Fruit fly (Drosophila melanogaster): ENCODE results near the gene MKP-4.
A peak's percentile ranks its signal among the peaks of the same experiment; 100 is the strongest.

The MKP-4 gene

dm6 chrX:19578908-19579647, 43.8 kb upstream of the MKP-4 start (continued):
- TF ChIP-seq zf30C (GFP tag; optimal IDR thresholded peaks at IDR 0.05): no peak
- no peak for TF ChIP-seq run (tag; optimal IDR thresholded peaks at IDR 0.05)
- no peak for TF ChIP-seq tap (tag; optimal IDR thresholded peaks at IDR 0.05)
- TF ChIP-seq Vsx1 (GFP tag; optimal IDR thresholded peaks at IDR 0.05): no peak
- 0 out of 2 replicates have a peak, but pooled peaks have one; percentile 21 for TF ChIP-seq CG32767 (GFP tag; IDR thresholded peaks at IDR 0.05)
- TF ChIP-seq pfk (GFP tag; optimal IDR thresholded peaks at IDR 0.05): no peak
- no peak for TF ChIP-seq mld (GFP tag; IDR thresholded peaks at IDR 0.05; ENCODE audit: partially characterized antibody)
- peak; percentile 70 for TF ChIP-seq CG7357 (GFP tag; IDR thresholded peaks at IDR 0.05)
- TF ChIP-seq MESR4 (GFP tag; optimal IDR thresholded peaks at IDR 0.05): peak; percentile 71
- TF ChIP-seq B-H2 (GFP tag; optimal IDR thresholded peaks at IDR 0.05): no peak
- TF ChIP-seq CG30403 (GFP tag; optimal IDR thresholded peaks at IDR 0.05): no peak
- no peak for TF ChIP-seq btn (GFP tag; optimal IDR thresholded peaks at IDR 0.05)
- TF ChIP-seq caup (GFP tag; optimal IDR thresholded peaks at IDR 0.05; ENCODE audit: severe bottlenecking): no peak
- no peak for TF ChIP-seq CG7786 (GFP tag; optimal IDR thresholded peaks at IDR 0.05)
- TF ChIP-seq br (optimal IDR thresholded peaks at IDR 0.05): no peak
- peak; percentile 47 for TF ChIP-seq Med (GFP tag)
- no peak for TF ChIP-seq CG6854 (GFP tag; optimal IDR thresholded peaks at IDR 0.05)
- peak in 1 of 3 experiments; percentile 92 for TF ChIP-seq lola (GFP tag; optimal IDR thresholded peaks at IDR 0.05)
- no peak for TF ChIP-seq CG2129 (GFP tag; IDR thresholded peaks at IDR 0.05; ENCODE audit: partially characterized antibody)
- no peak for TF ChIP-seq Aef1 (GFP tag; IDR thresholded peaks at IDR 0.05)
- TF ChIP-seq Eip74EF (GFP tag; optimal IDR thresholded peaks at IDR 0.05): peak in 1 of 2 experiments; percentile 2
- TF ChIP-seq CG7928 (GFP tag; optimal IDR thresholded peaks at IDR 0.05): peak; percentile 75
- no peak for TF ChIP-seq crp (GFP tag; optimal IDR thresholded peaks at IDR 0.05)
- TF ChIP-seq B-H1 (GFP tag; IDR thresholded peaks at IDR 0.05): no peak
- TF ChIP-seq eyg (GFP tag; optimal IDR thresholded peaks at IDR 0.05): no peak
- TF ChIP-seq Gug (GFP tag; IDR thresholded peaks at IDR 0.05): no peak
- 0 out of 3 replicates have a peak, but pooled peaks have one; percentile 23 for TF ChIP-seq ci (GFP tag; IDR thresholded peaks at IDR 0.05)
- peak; percentile 68 for TF ChIP-seq sens (GFP tag)
- TF ChIP-seq seq (GFP tag; IDR thresholded peaks at IDR 0.05): 0 out of 2 replicates have a peak, but pooled peaks have one; percentile 8
- no peak for TF ChIP-seq corto (GFP tag; optimal IDR thresholded peaks at IDR 0.05)
- TF ChIP-seq Dad (GFP tag; optimal IDR thresholded peaks at IDR 0.05): no peak
- TF ChIP-seq CG10565 (GFP tag; optimal IDR thresholded peaks at IDR 0.05): no peak
- TF ChIP-seq Hey (tag; optimal IDR thresholded peaks at IDR 0.05): no peak
- TF ChIP-seq CG13424 (tag; optimal IDR thresholded peaks at IDR 0.05): no peak
- peak; percentile 95 for TF ChIP-seq cg (GFP tag; optimal IDR thresholded peaks at IDR 0.05)
- no peak for TF ChIP-seq Myb (GFP tag; optimal IDR thresholded peaks at IDR 0.05)
- TF ChIP-seq CG12744 (GFP tag; optimal IDR thresholded peaks at IDR 0.05): no peak
- TF ChIP-seq CG13894 (tag; optimal IDR thresholded peaks at IDR 0.05): no peak
- TF ChIP-seq HLH54F (GFP tag; optimal IDR thresholded peaks at IDR 0.05): no peak
- TF ChIP-seq CG1832 (GFP tag; optimal IDR thresholded peaks at IDR 0.05): peak; percentile 67
- TF ChIP-seq Hmx (GFP tag; optimal IDR thresholded peaks at IDR 0.05): no peak
- no peak for TF ChIP-seq chn (GFP tag; optimal IDR thresholded peaks at IDR 0.05)
- TF ChIP-seq prd (optimal IDR thresholded peaks at IDR 0.05): no peak
- TF ChIP-seq prd (GFP tag; IDR thresholded peaks at IDR 0.05): 0 out of 3 replicates have a peak, but pooled peaks have one; percentile 12

Measured in whole organism, embryonic.